Fruit fly (Drosophila melanogaster): Measurements from ENCODE around the gene CG5149.

The CG5149 gene

DNA sequence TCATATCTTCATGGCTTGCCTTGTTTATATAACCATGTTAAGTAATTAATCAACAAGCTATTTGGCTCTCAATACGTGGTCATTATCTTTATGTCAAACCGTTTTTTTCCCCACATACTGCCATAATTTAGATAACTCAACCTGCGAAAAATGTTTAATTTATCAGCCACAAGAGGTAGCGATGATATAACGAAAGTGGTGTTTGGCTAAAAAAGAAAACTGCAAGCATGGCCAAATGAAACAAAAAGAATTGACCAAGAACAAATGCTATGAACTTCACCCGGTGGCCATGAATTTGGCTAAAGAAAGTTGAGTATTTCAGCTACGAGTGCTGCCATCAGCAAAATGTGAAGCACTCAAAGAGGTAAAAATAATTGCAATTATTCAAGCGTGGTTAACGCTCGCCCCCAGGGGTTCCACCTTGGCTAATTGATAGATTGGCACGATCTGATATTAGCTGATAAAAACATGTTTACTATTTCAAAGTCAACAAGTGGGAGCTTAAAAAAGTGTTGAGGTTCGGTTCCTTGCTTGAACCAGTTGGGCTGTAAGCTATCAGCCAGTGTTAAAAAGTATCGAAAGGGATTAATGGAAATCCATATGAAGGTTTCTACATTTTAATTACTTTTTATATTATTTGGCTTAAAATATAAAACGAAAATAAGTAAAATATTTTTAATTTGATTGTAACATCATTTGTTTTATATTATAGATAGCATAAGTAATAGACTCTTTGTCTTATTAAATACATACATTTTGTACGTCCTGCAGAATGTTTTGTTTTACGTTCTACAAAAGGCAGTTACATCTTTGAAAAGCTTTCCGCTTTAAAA, 48.7 kb upstream of the CG5149 start (continued):
- peak; percentile 76 for TF ChIP-seq CG18764 (GFP tag; optimal IDR thresholded peaks at IDR 0.05)
- peak; percentile 32 for TF ChIP-seq Max (GFP tag; optimal IDR thresholded peaks at IDR 0.05)
- peak; percentile 89 for TF ChIP-seq Hmr (GFP tag; optimal IDR thresholded peaks at IDR 0.05)
- peak; percentile 94 for TF ChIP-seq mirr (GFP tag; optimal IDR thresholded peaks at IDR 0.05)
- peak; percentile 67 for TF ChIP-seq CG1603 (tag; optimal IDR thresholded peaks at IDR 0.05)
- peak; percentile 82 for TF ChIP-seq fd3F (GFP tag; optimal IDR thresholded peaks at IDR 0.05)
- peak; percentile 80 for TF ChIP-seq ftz-f1 (GFP tag; optimal IDR thresholded peaks at IDR 0.05)
- TF ChIP-seq sr (GFP tag; IDR thresholded peaks at IDR 0.05), result peak; percentile 81
- peak; percentile 48 for TF ChIP-seq lilli (GFP tag; optimal IDR thresholded peaks at IDR 0.05)
- TF ChIP-seq CG14860 (GFP tag; IDR thresholded peaks at IDR 0.05; ENCODE audit: partially characterized antibody), result no peak
- TF ChIP-seq al (GFP tag; IDR thresholded peaks at IDR 0.05), result peak; percentile 34; the same call in 1 of the 2 replicates
- no peak for TF ChIP-seq zen2 (GFP tag; IDR thresholded peaks at IDR 0.05; ENCODE audit: partially characterized antibody)
- peak; percentile 64 for TF ChIP-seq Side (GFP tag; optimal IDR thresholded peaks at IDR 0.05)
- peak; percentile 71 for TF ChIP-seq CG12744 (GFP tag; optimal IDR thresholded peaks at IDR 0.05)
- peak; percentile 23 for TF ChIP-seq CG8924 (tag; optimal IDR thresholded peaks at IDR 0.05)
- TF ChIP-seq CG6765 (GFP tag; optimal IDR thresholded peaks at IDR 0.05), result peak; percentile 52
- TF ChIP-seq lmd (GFP tag; IDR thresholded peaks at IDR 0.05), result peak; percentile 22; the same call in 1 of the 2 replicates
- TF ChIP-seq CG1647 (GFP tag; optimal IDR thresholded peaks at IDR 0.05), result peak; percentile 83
- TF ChIP-seq CG17802 (tag; optimal IDR thresholded peaks at IDR 0.05), result peak; percentile 36
- TF ChIP-seq CG4282 (GFP tag; optimal IDR thresholded peaks at IDR 0.05), result peak; percentile 52
- peak; percentile 45 for TF ChIP-seq CG4424 (GFP tag; optimal IDR thresholded peaks at IDR 0.05)
- TF ChIP-seq TFAM (GFP tag; optimal IDR thresholded peaks at IDR 0.05), result no peak
- TF ChIP-seq CG4617 (GFP tag; optimal IDR thresholded peaks at IDR 0.05; ENCODE audit: borderline replicate concordance), result peak; percentile 22
- peak; percentile 1 for TF ChIP-seq Spps (tag; optimal IDR thresholded peaks at IDR 0.05)
- peak; percentile 38 for TF ChIP-seq CG30403 (GFP tag; optimal IDR thresholded peaks at IDR 0.05)
- no peak for TF ChIP-seq CG3995 (GFP tag; optimal IDR thresholded peaks at IDR 0.05)
- TF ChIP-seq crp (GFP tag; optimal IDR thresholded peaks at IDR 0.05), result no peak
- TF ChIP-seq Med (GFP tag), result peak; percentile 97
- TF ChIP-seq CG3847 (GFP tag; IDR thresholded peaks at IDR 0.05), result peak; percentile 71
- peak; percentile 62; the same call in 1 of the 3 replicates for TF ChIP-seq CG34422 (GFP tag; IDR thresholded peaks at IDR 0.05)
- TF ChIP-seq lov (optimal IDR thresholded peaks at IDR 0.05), result no peak
- peak; percentile 61; the same call in 1 of the 3 replicates for TF ChIP-seq lov (GFP tag; IDR thresholded peaks at IDR 0.05)
- peak; percentile 79 for TF ChIP-seq CG18599 (GFP tag; optimal IDR thresholded peaks at IDR 0.05)
- TF ChIP-seq Fer1 (GFP tag; optimal IDR thresholded peaks at IDR 0.05), result peak; percentile 75
- no peak for TF ChIP-seq Lim3 (GFP tag; IDR thresholded peaks at IDR 0.05)
- 0 out of 2 replicates have a peak, but pooled peaks have one; percentile 26 for TF ChIP-seq Poxn (GFP tag; IDR thresholded peaks at IDR 0.05)
- TF ChIP-seq ab (GFP tag; optimal IDR thresholded peaks at IDR 0.05), result no peak
- peak; percentile 79 for TF ChIP-seq CG13123 (GFP tag; optimal IDR thresholded peaks at IDR 0.05)
- TF ChIP-seq Lhr (GFP tag; optimal IDR thresholded peaks at IDR 0.05), result peak; percentile 34
- TF ChIP-seq HLH54F (GFP tag; optimal IDR thresholded peaks at IDR 0.05), result peak; percentile 49
- TF ChIP-seq Gsc (GFP tag; IDR thresholded peaks at IDR 0.05), result no peak
- TF ChIP-seq emc (GFP tag; optimal IDR thresholded peaks at IDR 0.05), result peak; percentile 19
- TF ChIP-seq Dad (GFP tag; optimal IDR thresholded peaks at IDR 0.05), result peak; percentile 53
- TF ChIP-seq CG2875 (GFP tag; optimal IDR thresholded peaks at IDR 0.05), result peak; percentile 67
- TF ChIP-seq CG9817 (tag; optimal IDR thresholded peaks at IDR 0.05), result peak; percentile 71
- TF ChIP-seq Xrp1 (GFP tag; IDR thresholded peaks at IDR 0.05), result peak; percentile 69
- peak; percentile 71; the same call in 2 of the 3 replicates for TF ChIP-seq gce (GFP tag; IDR thresholded peaks at IDR 0.05)
- TF ChIP-seq scrt (GFP tag; optimal IDR thresholded peaks at IDR 0.05), result peak; percentile 92
- no peak for TF ChIP-seq Kr (GFP tag; optimal IDR thresholded peaks at IDR 0.05)

Measured in whole organism, embryonic.